Worm (Caenorhabditis elegans) whole organism, mixed stage, embryonic: Measurements from ENCODE around the gene F33G12.3.

ENCODE experiments used
- ceh-83 ChIP-seq: fragments of 200-800 bp; sonication (Bioruptor generic); optimal IDR thresholded peaks from 2 replicates; lab custom pipeline; 2018; ENCODE audit warnings: mild to moderate bottlenecking, missing genetic modification characterization, missing compliant biosample characterization
- lin-13 ChIP-seq: fragments of 150-350 bp; optimal IDR thresholded peaks from 2 replicates; lab custom pipeline; 2014; ENCODE audit warnings: missing biosample characterization, missing genetic modification characterization
- nhr-237 ChIP-seq: fragments of 150-350 bp; optimal IDR thresholded peaks from 2 replicates; lab custom pipeline; 2014; ENCODE audit warnings: missing biosample characterization, missing genetic modification characterization
- nhr-28 ChIP-seq: fragments of 150-350 bp; optimal IDR thresholded peaks from 2 replicates; lab custom pipeline; 2014; ENCODE audit warnings: missing biosample characterization, missing genetic modification characterization
- snpc-4 ChIP-seq: fragments of 150-350 bp; optimal IDR thresholded peaks from 2 replicates; lab custom pipeline; 2014; ENCODE audit warnings: missing biosample characterization, missing genetic modification characterization
- ztf-11 ChIP-seq: fragments of 150-350 bp; optimal IDR thresholded peaks from 2 replicates; lab custom pipeline; 2014; ENCODE audit warnings: missing biosample characterization, missing genetic modification characterization

DNA sequence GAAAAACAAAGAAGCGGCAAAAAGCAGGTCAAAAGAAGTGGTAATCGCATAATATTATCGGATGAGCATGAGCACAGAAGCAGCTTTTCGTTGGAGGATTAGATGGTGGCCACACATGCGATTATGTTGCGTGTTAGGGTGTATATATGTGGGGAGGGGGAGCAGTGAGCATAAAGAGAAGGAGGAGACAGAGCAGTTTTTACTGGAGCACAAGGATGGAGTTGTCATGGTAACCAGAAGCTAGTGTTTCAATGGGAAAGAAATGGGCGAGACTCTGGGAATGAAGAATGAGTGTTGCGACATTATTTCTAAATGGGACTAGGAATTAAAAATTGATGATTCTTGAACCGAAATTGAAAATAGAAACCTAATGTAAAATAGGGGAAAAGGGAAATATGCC, 34.1 kb upstream of the F33G12.3 start, which contains the start of gene C27A2.8:
- no peak for TF ChIP-seq ztf-11 (tag; lab: Kevin White, UChicago)
- TF ChIP-seq snpc-4 (tag; lab: Kevin White, UChicago), result no peak
- no peak for TF ChIP-seq nhr-28 (tag; lab: Kevin White, UChicago)
- no peak for TF ChIP-seq lin-13 (tag; lab: Kevin White, UChicago)
- no peak for TF ChIP-seq nhr-237
- TF ChIP-seq ceh-83 (GFP tag; lab: Kevin White, UChicago), result no peak
